In the genomic region with DNA sequence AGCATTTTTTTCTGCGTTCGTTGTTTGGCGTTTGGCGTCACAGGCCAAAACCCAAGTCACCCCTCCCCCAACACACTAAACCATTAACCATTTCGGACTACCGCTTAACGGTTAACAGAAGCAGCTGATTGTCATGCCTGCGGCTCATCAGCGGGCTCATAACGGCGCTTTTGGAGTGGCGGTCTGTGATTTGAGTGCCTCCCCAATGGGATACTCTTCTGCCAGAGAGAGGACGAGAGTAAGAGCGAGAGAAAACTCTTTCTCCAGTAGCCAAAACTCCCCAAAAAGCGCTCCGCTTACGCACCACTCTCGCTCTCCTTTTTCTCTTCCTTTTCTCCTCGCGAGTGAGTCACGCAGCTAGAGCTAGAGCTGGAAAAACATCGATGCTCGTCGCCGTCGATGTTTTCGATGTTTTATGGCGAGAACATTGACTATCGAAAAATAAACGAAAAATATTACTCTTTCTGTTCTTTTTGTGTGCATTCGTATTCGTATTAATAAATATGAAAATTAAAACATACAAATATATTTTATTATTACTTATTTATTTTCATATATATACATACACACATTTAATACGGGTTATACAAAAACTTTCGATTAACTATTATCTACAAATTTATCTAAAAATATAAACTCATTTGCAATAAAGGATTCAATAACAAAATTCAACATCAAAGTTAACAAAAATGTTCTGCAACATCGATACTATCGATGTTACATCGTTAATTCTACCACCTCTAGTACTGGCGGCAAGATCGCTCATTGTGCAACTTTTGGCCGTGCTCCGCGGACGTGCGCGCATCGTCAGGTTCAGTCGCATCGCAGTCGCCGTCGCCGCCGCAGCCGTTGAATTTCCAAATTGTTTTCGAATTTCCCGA, we compare ENCODE assay signal across 2 fruit fly cellular contexts.
A peak's percentile ranks its signal among the peaks of the same experiment; 100 is the strongest.
TF ChIP-seq lines count a peak whose summit lies in the region.

Gene Grip (plus strand): TSS at position 763 of the 881 bp plus-strand sequence.

TF ChIP-seq in whole organism, embryonic, 481 proteins besides CTCF, POLR2A, EP300 and RAD21 (continued from another document and continues in another):
- TF ChIP-seq dysf (GFP tag; IDR thresholded peaks at IDR 0.05; lab: Robert Waterston, UW) (no peak; the same call in 2 of the 3 replicates), pita (GFP tag; optimal IDR thresholded peaks at IDR 0.05; lab: Kevin White, UChicago) (no peak), dmrt99B (tag; optimal IDR thresholded peaks at IDR 0.05; lab: Kevin White, UChicago) (peak; percentile 11), CG17361 (GFP tag; IDR thresholded peaks at IDR 0.05; lab: Robert Waterston, UW) (peak; percentile 73), CG30020 (tag; optimal IDR thresholded peaks at IDR 0.05; lab: Kevin White, UChicago) (peak; percentile 15), kay (GFP tag; optimal IDR thresholded peaks at IDR 0.05; lab: Kevin White, UChicago) (peak; percentile 73), wek (GFP tag; optimal IDR thresholded peaks at IDR 0.05; lab: Kevin White, UChicago) (no peak), Atf3 (GFP tag; optimal IDR thresholded peaks at IDR 0.05; lab: Kevin White, UChicago) (no peak), Sox102F (GFP tag; optimal IDR thresholded peaks at IDR 0.05; lab: Kevin White, UChicago) (peak; percentile 41), br (optimal IDR thresholded peaks at IDR 0.05; lab: Kevin White, UChicago) (no peak), CG15073 (GFP tag; optimal IDR thresholded peaks at IDR 0.05; lab: Kevin White, UChicago) (no peak), D (optimal IDR thresholded peaks at IDR 0.05; lab: Kevin White, UChicago) (no peak), D (GFP tag; optimal IDR thresholded peaks at IDR 0.05; lab: Kevin White, UChicago) (peak; percentile 3), CG10366 (GFP tag; IDR thresholded peaks at IDR 0.05; lab: Robert Waterston, UW) (no peak; the same call in 1 of the 2 replicates), CG7786 (GFP tag; optimal IDR thresholded peaks at IDR 0.05; lab: Kevin White, UChicago) (no peak), CG11504 (tag; optimal IDR thresholded peaks at IDR 0.05; lab: Kevin White, UChicago) (peak; percentile 80), CG16813 (GFP tag; IDR thresholded peaks at IDR 0.05; lab: Robert Waterston, UW; ENCODE audit: partially characterized antibody) (peak; percentile 67), prd (optimal IDR thresholded peaks at IDR 0.05; lab: Kevin White, UChicago) (no peak), prd (GFP tag; IDR thresholded peaks at IDR 0.05; lab: Robert Waterston, UW) (peak; percentile 37; the same call in 1 of the 3 replicates), mam (GFP tag; optimal IDR thresholded peaks at IDR 0.05; lab: Kevin White, UChicago) (no peak), hb (GFP tag; IDR thresholded peaks at IDR 0.05; lab: Robert Waterston, UW; ENCODE audit: partially characterized antibody) (no peak), Chrac-16 (GFP tag; optimal IDR thresholded peaks at IDR 0.05; lab: Kevin White, UChicago) (peak; percentile 18), ash1 (GFP tag; optimal IDR thresholded peaks at IDR 0.05; lab: Kevin White, UChicago) (no peak), emc (GFP tag; optimal IDR thresholded peaks at IDR 0.05; lab: Kevin White, UChicago) (no peak), GATAe (GFP tag; conservative IDR thresholded peaks at IDR 0.05; lab: Robert Waterston, UW) (no peak), CG10209 (GFP tag; optimal IDR thresholded peaks at IDR 0.05; lab: Kevin White, UChicago) (peak; percentile 26), Xbp1 (GFP tag; optimal IDR thresholded peaks at IDR 0.05; lab: Kevin White, UChicago) (peak; percentile 27), Rfx (GFP tag; IDR thresholded peaks at IDR 0.05; lab: Robert Waterston, UW) (peak; percentile 36; the same call in 1 of the 2 replicates), pho (GFP tag; optimal IDR thresholded peaks at IDR 0.05; lab: Kevin White, UChicago) (no peak), CG13296 (GFP tag; optimal IDR thresholded peaks at IDR 0.05; lab: Kevin White, UChicago) (no peak), CG12219 (GFP tag; optimal IDR thresholded peaks at IDR 0.05; lab: Kevin White, UChicago) (no peak), Eip74EF (GFP tag; optimal IDR thresholded peaks at IDR 0.05; lab: Kevin White, UChicago) (peak in 1 of 2 experiments; percentile 2), fd64A (GFP tag; optimal IDR thresholded peaks at IDR 0.05; lab: Kevin White, UChicago) (no peak), grn (GFP tag; optimal IDR thresholded peaks at IDR 0.05; lab: Kevin White, UChicago) (no peak), cato (GFP tag; optimal IDR thresholded peaks at IDR 0.05; lab: Kevin White, UChicago; ENCODE audit: borderline replicate concordance) (no peak), Neu2 (GFP tag; optimal IDR thresholded peaks at IDR 0.05; lab: Kevin White, UChicago; ENCODE audit: borderline replicate concordance) (no peak), CG2116 (GFP tag; optimal IDR thresholded peaks at IDR 0.05; lab: Kevin White, UChicago) (peak; percentile 30), salm (tag; optimal IDR thresholded peaks at IDR 0.05; lab: Kevin White, UChicago) (no peak), CG18599 (GFP tag; optimal IDR thresholded peaks at IDR 0.05; lab: Kevin White, UChicago) (no peak), h (optimal IDR thresholded peaks at IDR 0.05; lab: Kevin White, UChicago) (no peak), gcm2 (GFP tag; optimal IDR thresholded peaks at IDR 0.05; lab: Kevin White, UChicago) (no peak), CG16779 (GFP tag; IDR thresholded peaks at IDR 0.05; lab: Robert Waterston, UW) (no peak), fru (optimal IDR thresholded peaks at IDR 0.05; lab: Kevin White, UChicago) (no peak), CG3163 (GFP tag; optimal IDR thresholded peaks at IDR 0.05; lab: Kevin White, UChicago) (peak; percentile 72), Dll (GFP tag; IDR thresholded peaks at IDR 0.05; lab: Robert Waterston, UW; ENCODE audit: partially characterized antibody) (peak; percentile 82), Doc2 (GFP tag; IDR thresholded peaks at IDR 0.05; lab: Robert Waterston, UW) (no peak), CG34224 (GFP tag; IDR thresholded peaks at IDR 0.05; lab: Robert Waterston, UW; ENCODE audit: partially characterized antibody) (no peak), Taf1 (GFP tag; IDR thresholded peaks at IDR 0.05; lab: Robert Waterston, UW) (no peak), luna (GFP tag; optimal IDR thresholded peaks at IDR 0.05; lab: Kevin White, UChicago) (no peak), Ssrp (tag; optimal IDR thresholded peaks at IDR 0.05; lab: Kevin White, UChicago) (peak; percentile 36), zfh2 (GFP tag; optimal IDR thresholded peaks at IDR 0.05; lab: Kevin White, UChicago) (no peak), CG6765 (GFP tag; optimal IDR thresholded peaks at IDR 0.05; lab: Kevin White, UChicago) (no peak), CG8765 (GFP tag; IDR thresholded peaks at IDR 0.05; lab: Robert Waterston, UW) (no peak), B-H2 (GFP tag; optimal IDR thresholded peaks at IDR 0.05; lab: Kevin White, UChicago) (no peak), crol (GFP tag; IDR thresholded peaks at IDR 0.05; lab: Robert Waterston, UW) (no peak), cwo (GFP tag; optimal IDR thresholded peaks at IDR 0.05; lab: Kevin White, UChicago) (no peak), nom (GFP tag; optimal IDR thresholded peaks at IDR 0.05; lab: Kevin White, UChicago) (no peak), Meics (GFP tag; optimal IDR thresholded peaks at IDR 0.05; lab: Kevin White, UChicago) (peak; percentile 26), CG8924 (tag; optimal IDR thresholded peaks at IDR 0.05; lab: Kevin White, UChicago) (peak; percentile 51), CG3995 (GFP tag; optimal IDR thresholded peaks at IDR 0.05; lab: Kevin White, UChicago) (no peak), gro (GFP tag; optimal IDR thresholded peaks at IDR 0.05; lab: Kevin White, UChicago) (no peak)

TF ChIP-seq in whole organism, prepupa, 60 proteins besides CTCF, POLR2A, EP300 and RAD21 (continued from another document):
- TF ChIP-seq net (GFP tag; optimal IDR thresholded peaks at IDR 0.05; lab: Kevin White, UChicago), result peak; percentile 7
- peak; percentile 11 for TF ChIP-seq CG6808 (GFP tag; optimal IDR thresholded peaks at IDR 0.05; lab: Kevin White, UChicago)
- TF ChIP-seq salr (GFP tag; optimal IDR thresholded peaks at IDR 0.05; lab: Kevin White, UChicago), result peak in 1 of 2 experiments; percentile 46
- TF ChIP-seq achi (GFP tag; optimal IDR thresholded peaks at IDR 0.05; lab: Kevin White, UChicago), result peak; percentile 35
- peak; percentile 62 for TF ChIP-seq Eip78C (GFP tag; lab: Kevin White, UChicago)
- peak; percentile 17 for TF ChIP-seq dsx (GFP tag; optimal IDR thresholded peaks at IDR 0.05; lab: Kevin White, UChicago; ENCODE audit: poor library complexity, severe bottlenecking)
- TF ChIP-seq pdm3 (GFP tag; optimal IDR thresholded peaks at IDR 0.05; lab: Kevin White, UChicago), result peak; percentile 29
- TF ChIP-seq esn (GFP tag; optimal IDR thresholded peaks at IDR 0.05; lab: Kevin White, UChicago), result peak; percentile 37
- no peak for TF ChIP-seq CG6276 (GFP tag; optimal IDR thresholded peaks at IDR 0.05; lab: Kevin White, UChicago)
- peak; percentile 6 for TF ChIP-seq CG8632 (GFP tag; optimal IDR thresholded peaks at IDR 0.05; lab: Kevin White, UChicago)
- peak; percentile 52 for TF ChIP-seq CG32006 (GFP tag; optimal IDR thresholded peaks at IDR 0.05; lab: Kevin White, UChicago)
- TF ChIP-seq CG10631 (GFP tag; optimal IDR thresholded peaks at IDR 0.05; lab: Kevin White, UChicago), result peak; percentile 45
- TF ChIP-seq CG10669 (GFP tag; optimal IDR thresholded peaks at IDR 0.05; lab: Kevin White, UChicago), result no peak
- no peak for TF ChIP-seq Sox15 (GFP tag; optimal IDR thresholded peaks at IDR 0.05; lab: Kevin White, UChicago)
- TF ChIP-seq spab (GFP tag; optimal IDR thresholded peaks at IDR 0.05; lab: Kevin White, UChicago), result no peak
- peak; percentile 12 to 22 for TF ChIP-seq ss (GFP tag; optimal IDR thresholded peaks at IDR 0.05; lab: Kevin White, UChicago)
- TF ChIP-seq CG3919 (GFP tag; optimal IDR thresholded peaks at IDR 0.05; lab: Kevin White, UChicago), result peak; percentile 20
- no peak for TF ChIP-seq fkh (GFP tag; optimal IDR thresholded peaks at IDR 0.05; lab: Kevin White, UChicago)
- peak; percentile 60 for TF ChIP-seq svp (GFP tag; lab: Kevin White, UChicago)
- TF ChIP-seq Eip93F (GFP tag; optimal IDR thresholded peaks at IDR 0.05; lab: Kevin White, UChicago), result no peak
- no peak for TF ChIP-seq vri (GFP tag; optimal IDR thresholded peaks at IDR 0.05; lab: Kevin White, UChicago)
- TF ChIP-seq CG16779 (tag; optimal IDR thresholded peaks at IDR 0.05; lab: Kevin White, UChicago), result no peak
- peak; percentile 22 for TF ChIP-seq acj6 (GFP tag; optimal IDR thresholded peaks at IDR 0.05; lab: Kevin White, UChicago)
